Worm (Caenorhabditis elegans): ENCODE data around the gene fzo-1.

- TF ChIP-seq fos-1 (tag; optimal IDR thresholded peaks at IDR 0.05) (no peak), ztf-4 (tag; optimal IDR thresholded peaks at IDR 0.05) (no peak), nhr-11 (tag; optimal IDR thresholded peaks at IDR 0.05) (no peak), jun-1 (tag; optimal IDR thresholded peaks at IDR 0.05) (no peak), grh-1 (GFP tag; IDR thresholded peaks at IDR 0.05) (no peak), rnt-1 (tag; optimal IDR thresholded peaks at IDR 0.05) (no peak), lin-13 (GFP tag; optimal IDR thresholded peaks at IDR 0.05) (no peak), nhr-19 (GFP tag; conservative IDR thresholded peaks at IDR 0.05) (no peak)
Observed at ce11 chrII:5884252-5884651, 48.2 kb upstream of the fzo-1 start, which contains the start of gene rfip-1.
